Worm (Caenorhabditis elegans) whole organism, mixed stage, embryonic: Measurements from ENCODE around the gene F19H6.5.

Experiments used
- M03D4.4 ChIP-seq: sonication (generic microtip); optimal IDR thresholded peaks from 2 replicates; lab custom pipeline; 2017; ENCODE audit warnings: mild to moderate bottlenecking, missing genetic modification characterization, missing compliant biosample characterization
- bed-3 ChIP-seq: fragments of 200-800 bp; sonication (Bioruptor generic); optimal IDR thresholded peaks from 3 replicates; lab custom pipeline; 2018; ENCODE audit warnings: mild to moderate bottlenecking, missing genetic modification characterization, moderate library complexity, missing compliant biosample characterization
- blmp-1 ChIP-seq: fragments of 150-350 bp; optimal IDR thresholded peaks from 2 replicates; lab custom pipeline; 2014; ENCODE audit warnings: missing biosample characterization, missing genetic modification characterization
- ceh-39 ChIP-seq: fragments of 150-350 bp; optimal IDR thresholded peaks from 2 replicates; lab custom pipeline; 2014; ENCODE audit warnings: missing biosample characterization, missing genetic modification characterization
- ceh-43 ChIP-seq: fragments of 200-800 bp; sonication (Bioruptor generic); optimal IDR thresholded peaks from 2 replicates; lab custom pipeline; 2018; ENCODE audit warnings: mild to moderate bottlenecking, missing genetic modification characterization, moderate library complexity, missing compliant biosample characterization
- ceh-83 ChIP-seq: fragments of 200-800 bp; sonication (Bioruptor generic); optimal IDR thresholded peaks from 2 replicates; lab custom pipeline; 2018; ENCODE audit warnings: mild to moderate bottlenecking, missing genetic modification characterization, missing compliant biosample characterization
- ces-1 ChIP-seq: fragments of 150-350 bp; optimal IDR thresholded peaks from 2 replicates; lab custom pipeline; 2014; ENCODE audit warnings: missing biosample characterization, missing genetic modification reagents, missing genetic modification characterization
- cnd-1 ChIP-seq: fragments of 200-800 bp; sonication (Bioruptor generic); optimal IDR thresholded peaks from 2 replicates; lab custom pipeline; 2018; ENCODE audit warnings: mild to moderate bottlenecking, missing genetic modification characterization, missing compliant biosample characterization
- drap-1 ChIP-seq: fragments of 200-800 bp; sonication (Bioruptor generic); optimal IDR thresholded peaks from 3 replicates; lab custom pipeline; 2018; ENCODE audit warnings: mild to moderate bottlenecking, missing genetic modification characterization, missing compliant biosample characterization
- elt-1 ChIP-seq: sonication (generic microtip); optimal IDR thresholded peaks from 2 replicates; lab custom pipeline; 2017; ENCODE audit warnings: missing genetic modification characterization, mild to moderate bottlenecking, missing compliant biosample characterization, antibody characterized with exemption, moderate library complexity, borderline replicate concordance; ENCODE audit not compliant: insufficient read depth
- elt-3 ChIP-seq: fragments of 150-350 bp; optimal IDR thresholded peaks from 2 replicates; lab custom pipeline; 2014; ENCODE audit warnings: missing biosample characterization, missing genetic modification characterization
- flh-1 ChIP-seq: fragments of 200-800 bp; sonication (Bioruptor generic); optimal IDR thresholded peaks from 2 replicates; lab custom pipeline; 2018; ENCODE audit warnings: mild to moderate bottlenecking, missing genetic modification characterization, moderate library complexity, missing compliant biosample characterization
- ham-2 ChIP-seq: fragments of 200-800 bp; sonication (Bioruptor generic); optimal IDR thresholded peaks from 2 replicates; lab custom pipeline; 2018; ENCODE audit warnings: mild to moderate bottlenecking, missing genetic modification characterization, missing compliant biosample characterization
- lin-13 ChIP-seq: fragments of 150-350 bp; optimal IDR thresholded peaks from 2 replicates; lab custom pipeline; 2014; ENCODE audit warnings: missing biosample characterization, missing genetic modification characterization
- lin-32 ChIP-seq: fragments of 200-800 bp; sonication (Bioruptor generic); optimal IDR thresholded peaks from 2 replicates; lab custom pipeline; 2018; ENCODE audit warnings: mild to moderate bottlenecking, missing genetic modification characterization, missing compliant biosample characterization
- lsy-2 ChIP-seq: fragments of 150-350 bp; optimal IDR thresholded peaks from 2 replicates; lab custom pipeline; 2014; ENCODE audit warnings: missing biosample characterization, missing genetic modification characterization
- mab-5 ChIP-seq: fragments of 150-350 bp; optimal IDR thresholded peaks from 2 replicates; lab custom pipeline; 2014; ENCODE audit warnings: missing biosample characterization, missing genetic modification characterization
- mep-1 ChIP-seq: fragments of 150-350 bp; optimal IDR thresholded peaks from 2 replicates; lab custom pipeline; 2017; ENCODE audit warnings: missing biosample characterization, missing genetic modification reagents, missing genetic modification characterization, inconsistent platforms
- mls-2 ChIP-seq: sonication (generic microtip); optimal IDR thresholded peaks from 2 replicates; lab custom pipeline; 2016; ENCODE audit warnings: mild to moderate bottlenecking, missing genetic modification characterization, moderate library complexity, missing compliant biosample characterization
- nhr-2 ChIP-seq: fragments of 150-350 bp; optimal IDR thresholded peaks from 2 replicates; lab custom pipeline; 2014; ENCODE audit warnings: missing biosample characterization, missing genetic modification characterization
- nhr-237 ChIP-seq: fragments of 150-350 bp; optimal IDR thresholded peaks from 2 replicates; lab custom pipeline; 2014; ENCODE audit warnings: missing biosample characterization, missing genetic modification characterization
- nhr-28 ChIP-seq: fragments of 150-350 bp; optimal IDR thresholded peaks from 2 replicates; lab custom pipeline; 2014; ENCODE audit warnings: missing biosample characterization, missing genetic modification characterization
- nhr-76 ChIP-seq: sonication (generic microtip); optimal IDR thresholded peaks from 2 replicates; lab custom pipeline; 2017; ENCODE audit warnings: missing biosample characterization, missing genetic modification characterization
- pha-4 ChIP-seq: fragments of 150-350 bp; optimal IDR thresholded peaks from 2 replicates; lab custom pipeline; 2018; ENCODE audit warnings: missing biosample characterization, missing genetic modification reagents, missing genetic modification characterization
- sem-2 ChIP-seq: fragments of 200-800 bp; sonication (Bioruptor generic); optimal IDR thresholded peaks from 2 replicates; lab custom pipeline; 2018; ENCODE audit warnings: mild to moderate bottlenecking, missing genetic modification characterization, missing compliant biosample characterization
- tbx-8 ChIP-seq: fragments of 200-800 bp; sonication (Bioruptor generic); optimal IDR thresholded peaks from 2 replicates; lab custom pipeline; 2018; ENCODE audit warnings: mild to moderate bottlenecking, missing genetic modification characterization, moderate library complexity, missing compliant biosample characterization
- unc-120 ChIP-seq: sonication (generic microtip); optimal IDR thresholded peaks from 2 replicates; lab custom pipeline; 2017; ENCODE audit warnings: missing genetic modification characterization, missing compliant biosample characterization; ENCODE audit not compliant: poor library complexity, severe bottlenecking
- unc-39 ChIP-seq: fragments of 150-350 bp; optimal IDR thresholded peaks from 2 replicates; lab custom pipeline; 2014; ENCODE audit warnings: missing biosample characterization, missing genetic modification characterization
- unc-62 ChIP-seq: fragments of 150-350 bp; optimal IDR thresholded peaks from 2 replicates; lab custom pipeline; 2014; ENCODE audit warnings: missing biosample characterization, missing genetic modification reagents, missing genetic modification characterization
- zip-8 ChIP-seq: fragments of 150-350 bp; optimal IDR thresholded peaks from 2 replicates; lab custom pipeline; 2014; ENCODE audit warnings: missing biosample characterization, missing genetic modification characterization
- ztf-11 ChIP-seq: fragments of 150-350 bp; optimal IDR thresholded peaks from 2 replicates; lab custom pipeline; 2014; ENCODE audit warnings: missing biosample characterization, missing genetic modification characterization

F19H6.5 gene

DNA sequence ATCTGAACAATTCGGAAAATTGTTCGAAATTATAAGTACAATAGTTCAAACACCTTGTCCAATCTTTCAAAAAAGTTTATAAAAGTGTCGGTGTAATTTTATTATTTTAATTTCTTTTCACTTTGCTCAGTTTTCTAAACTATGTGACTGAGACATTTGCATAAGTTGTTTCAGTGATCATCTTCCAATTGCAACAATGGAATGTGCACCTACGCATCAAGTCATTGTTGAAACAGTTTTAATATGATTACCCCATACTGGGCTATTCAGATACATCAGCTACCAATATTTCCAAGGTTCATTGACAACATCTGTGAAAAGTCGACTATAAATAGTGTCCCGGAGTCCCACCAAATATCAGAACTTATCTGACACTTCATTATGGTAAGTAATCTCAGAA, 7.6 kb downstream of the F19H6.5 start, which contains the start of gene nspc-13:
Gene nspc-13 (plus strand): TSS at position 301 of the 400 bp plus-strand sequence.
- TF ChIP-seq nhr-28 (tag; lab: Kevin White, UChicago) (no peak), bed-3 (GFP tag; lab: Kevin White, UChicago) (no peak), elt-1 (no peak), lsy-2 (tag; lab: Kevin White, UChicago) (no peak), ceh-43 (GFP tag; lab: Kevin White, UChicago) (no peak), ceh-83 (GFP tag; lab: Kevin White, UChicago) (no peak), mab-5 (tag; lab: Kevin White, UChicago) (no peak), ces-1 (GFP tag; lab: Kevin White, UChicago) (no peak), unc-39 (no peak), tbx-8 (no peak), nhr-2 (tag; lab: Kevin White, UChicago) (no peak), drap-1 (no peak)

- no peak for TF ChIP-seq flh-1
- TF ChIP-seq nhr-237, result no peak
- no peak for TF ChIP-seq mls-2 (tag; lab: Kevin White, UChicago)
- TF ChIP-seq ham-2 (GFP tag; lab: Kevin White, UChicago), result no peak
- no peak for TF ChIP-seq bed-3 (GFP tag; lab: Kevin White, UChicago)
- TF ChIP-seq pha-4 (tag; lab: Kevin White, UChicago), result no peak
- TF ChIP-seq zip-8 (tag; lab: Kevin White, UChicago), result no peak
- no peak for TF ChIP-seq lin-32 (GFP tag; lab: Kevin White, UChicago)
- no peak for TF ChIP-seq mab-5 (tag; lab: Kevin White, UChicago)
These were observed 8.1 kb downstream of the F19H6.5 start, which contains the start of gene nspc-12 for ce11 chrX:12356581-12356980. Gene nspc-12 (minus strand): TSS chrX:12356681.

- TF ChIP-seq blmp-1 (no peak), mep-1 (no peak), ceh-43 (GFP tag; lab: Kevin White, UChicago) (no peak), drap-1 (no peak), ceh-39 (tag; lab: Kevin White, UChicago) (no peak), lsy-2 (tag; lab: Kevin White, UChicago) (no peak), pha-4 (tag; lab: Kevin White, UChicago) (no peak)
These were observed 11.8 kb downstream of the F19H6.5 start, which contains the start of gene F42F12.4 for ce11 chrX:12352872-12353271. Gene F42F12.4 (minus strand): TSS chrX:12352947.

ce11 chrX:12350207-12350606, 14.5 kb downstream of the F19H6.5 start, which contains the start of gene F42F12.3:
Gene F42F12.3 (plus strand): TSS chrX:12350578.
- TF ChIP-seq nhr-76 (tag; lab: Kevin White, UChicago), result no peak
- TF ChIP-seq pha-4 (tag; lab: Kevin White, UChicago), result peak; percentile 3

DNA sequence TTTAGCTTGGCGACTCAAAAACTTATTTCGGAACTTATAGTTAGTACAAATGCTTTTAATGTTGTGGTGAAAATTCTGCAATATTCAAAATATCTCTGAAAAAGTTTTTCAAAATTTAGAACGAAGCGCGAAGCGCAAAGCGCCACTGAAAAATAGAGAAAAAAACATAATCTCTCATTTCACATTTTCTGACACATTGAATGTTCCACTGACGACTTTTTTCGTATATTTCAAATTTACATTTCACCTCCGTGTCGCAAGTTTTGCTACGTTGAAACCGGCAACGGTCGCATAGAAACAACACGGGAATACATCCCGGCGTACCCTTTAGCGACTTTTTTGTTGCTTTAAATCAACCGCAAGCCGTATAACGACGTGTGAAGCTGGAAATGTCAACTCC, 16.4 kb downstream of the F19H6.5 start, which contains the start of gene F42F12.14:
Gene F42F12.14 (plus strand): TSS at position 301 of the 400 bp plus-strand sequence.
- TF ChIP-seq pha-4 (tag; lab: Kevin White, UChicago) (no peak), ces-1 (GFP tag; lab: Kevin White, UChicago) (no peak), elt-1 (no peak), nhr-237 (no peak), lsy-2 (tag; lab: Kevin White, UChicago) (no peak), flh-1 (no peak), ham-2 (GFP tag; lab: Kevin White, UChicago) (no peak), lin-32 (GFP tag; lab: Kevin White, UChicago) (no peak), drap-1 (no peak), blmp-1 (no peak), unc-62 (GFP tag; lab: Kevin White, UChicago) (no peak), unc-120 (tag; lab: Kevin White, UChicago) (no peak)

- TF ChIP-seq unc-120 (tag; lab: Kevin White, UChicago) (peak; percentile 23), ceh-39 (tag; lab: Kevin White, UChicago) (no peak), ces-1 (GFP tag; lab: Kevin White, UChicago) (no peak), elt-1 (no peak), ceh-43 (GFP tag; lab: Kevin White, UChicago) (no peak), sem-2 (no peak), tbx-8 (no peak), unc-62 (GFP tag; lab: Kevin White, UChicago) (no peak), drap-1 (peak; percentile 13), lin-13 (no peak), mep-1 (no peak), bed-3 (GFP tag; lab: Kevin White, UChicago) (no peak), ztf-11 (tag; lab: Kevin White, UChicago) (no peak), pha-4 (tag; lab: Kevin White, UChicago) (no peak), elt-3 (tag; lab: Kevin White, UChicago) (no peak), M03D4.4 (tag; lab: Kevin White, UChicago) (peak; percentile 39), flh-1 (no peak), cnd-1 (no peak)
These were observed 16.9 kb downstream of the F19H6.5 start for ce11 chrX:12347822-12348221.
